Fruit fly (Drosophila melanogaster): ENCODE measurements around the gene CG14377.
A peak's percentile ranks its signal among the peaks of the same experiment; 100 is the strongest.

The CG14377 gene

dm6 chr3R:13374913-13375312 is 22.7 kb upstream of the CG14377 start (continued):
- TF ChIP-seq MESR4 (GFP tag; optimal IDR thresholded peaks at IDR 0.05) = no peak
- no peak for TF ChIP-seq nerfin-1 (tag; optimal IDR thresholded peaks at IDR 0.05)
- TF ChIP-seq CG13775 (GFP tag; optimal IDR thresholded peaks at IDR 0.05) = no peak
- TF ChIP-seq jumu (GFP tag; optimal IDR thresholded peaks at IDR 0.05) = no peak

dm6 chr3R:13379675-13380074 is 18.0 kb upstream of the CG14377 start, which contains the start of the genes CG9813 and CG8870:
Gene CG9813, minus strand, starts transcription at chr3R:13379775.
Gene CG8870, plus strand, starts transcription at chr3R:13379842.
- peak; percentile 36 to 52 for TF ChIP-seq Trl (optimal IDR thresholded peaks at IDR 0.05)
- no peak for TF ChIP-seq Trl (GFP tag; optimal IDR thresholded peaks at IDR 0.05)
- no peak for TF ChIP-seq hkb (optimal IDR thresholded peaks at IDR 0.05)
- 0 out of 2 replicates have a peak, but pooled peaks have one; percentile 28 for TF ChIP-seq hkb (GFP tag; IDR thresholded peaks at IDR 0.05)
- TF ChIP-seq z (GFP tag; IDR thresholded peaks at IDR 0.05) = 0 out of 3 replicates have a peak, but pooled peaks have one; percentile 32
- TF ChIP-seq CG7745 (tag; optimal IDR thresholded peaks at IDR 0.05) = no peak

- 0 out of 4 replicates have a peak, but pooled peaks have one; percentile 12 for TF ChIP-seq Gug (GFP tag; IDR thresholded peaks at IDR 0.05)
- no peak for TF ChIP-seq Atf3 (GFP tag; optimal IDR thresholded peaks at IDR 0.05)
- TF ChIP-seq Lhr (GFP tag; optimal IDR thresholded peaks at IDR 0.05) = peak; percentile 71
- TF ChIP-seq CG10366 (GFP tag; IDR thresholded peaks at IDR 0.05) = peak; percentile 11; the same call in 1 of the 2 replicates
- peak; percentile 87 for TF ChIP-seq CG14710 (tag; optimal IDR thresholded peaks at IDR 0.05)
- TF ChIP-seq CG12659 (GFP tag; optimal IDR thresholded peaks at IDR 0.05) = peak; percentile 85
- TF ChIP-seq CG12391 (tag; optimal IDR thresholded peaks at IDR 0.05) = peak; percentile 71
- peak; percentile 37 for TF ChIP-seq odd (GFP tag; optimal IDR thresholded peaks at IDR 0.05)
- TF ChIP-seq chn (GFP tag; optimal IDR thresholded peaks at IDR 0.05) = peak; percentile 18
- TF ChIP-seq bsh (GFP tag; optimal IDR thresholded peaks at IDR 0.05) = peak in 1 of 2 experiments; percentile 36
- TF ChIP-seq CG8359 (GFP tag; optimal IDR thresholded peaks at IDR 0.05; ENCODE audit: borderline replicate concordance) = no peak
- TF ChIP-seq CG2712 (tag; optimal IDR thresholded peaks at IDR 0.05) = peak; percentile 64
- no peak for TF ChIP-seq aop (GFP tag; IDR thresholded peaks at IDR 0.05)
- TF ChIP-seq zf30C (GFP tag; optimal IDR thresholded peaks at IDR 0.05) = no peak
- peak; percentile 86 for TF ChIP-seq Med (GFP tag)
- TF ChIP-seq scrt (GFP tag; optimal IDR thresholded peaks at IDR 0.05) = peak; percentile 39
- TF ChIP-seq Dek (tag; optimal IDR thresholded peaks at IDR 0.05) = peak; percentile 65
- peak; percentile 57 for TF ChIP-seq CG15696 (tag; optimal IDR thresholded peaks at IDR 0.05)
- peak; percentile 66 for TF ChIP-seq pho (GFP tag; optimal IDR thresholded peaks at IDR 0.05)
- peak; percentile 96 for TF ChIP-seq CG2116 (GFP tag; optimal IDR thresholded peaks at IDR 0.05)
- peak; percentile 30 for TF ChIP-seq NfI (GFP tag; optimal IDR thresholded peaks at IDR 0.05)
- TF ChIP-seq CG4820 (GFP tag; optimal IDR thresholded peaks at IDR 0.05) = no peak
- TF ChIP-seq CG12942 (GFP tag; optimal IDR thresholded peaks at IDR 0.05) = peak; percentile 5
- TF ChIP-seq Dll (GFP tag; IDR thresholded peaks at IDR 0.05; ENCODE audit: partially characterized antibody) = no peak
- peak; percentile 64 for TF ChIP-seq Rfx (GFP tag; IDR thresholded peaks at IDR 0.05)
- peak; percentile 42 for TF ChIP-seq Dad (GFP tag; optimal IDR thresholded peaks at IDR 0.05)
- peak; percentile 29 for TF ChIP-seq Jarid2 (GFP tag; optimal IDR thresholded peaks at IDR 0.05)
- TF ChIP-seq CG15601 (tag; optimal IDR thresholded peaks at IDR 0.05) = peak; percentile 70
- TF ChIP-seq CG13894 (tag; optimal IDR thresholded peaks at IDR 0.05) = peak; percentile 59
- no peak for TF ChIP-seq CG6654 (GFP tag; optimal IDR thresholded peaks at IDR 0.05)
- TF ChIP-seq Stat92E (GFP tag; optimal IDR thresholded peaks at IDR 0.05) = peak in 1 of 3 experiments; percentile 63
- TF ChIP-seq Rx (GFP tag; IDR thresholded peaks at IDR 0.05) = no peak
- no peak for TF ChIP-seq crol (GFP tag; IDR thresholded peaks at IDR 0.05)
- no peak for TF ChIP-seq HLHmδ (GFP tag; optimal IDR thresholded peaks at IDR 0.05)
- TF ChIP-seq CG31365 (tag; optimal IDR thresholded peaks at IDR 0.05) = no peak
- peak; percentile 57 for TF ChIP-seq nom (GFP tag; optimal IDR thresholded peaks at IDR 0.05)
These were observed 15.7 kb upstream of the CG14377 start, which contains the start of the genes mRpS21 and Droj2 for dm6 chr3R:13381744-13382435. Gene mRpS21, minus strand, starts transcription at chr3R:13381809. Gene Droj2, plus strand, starts transcription at chr3R:13382106.
